Fruit fly (Drosophila melanogaster): ENCODE measurements around the gene CG3349.

CG3349 gene

DNA sequence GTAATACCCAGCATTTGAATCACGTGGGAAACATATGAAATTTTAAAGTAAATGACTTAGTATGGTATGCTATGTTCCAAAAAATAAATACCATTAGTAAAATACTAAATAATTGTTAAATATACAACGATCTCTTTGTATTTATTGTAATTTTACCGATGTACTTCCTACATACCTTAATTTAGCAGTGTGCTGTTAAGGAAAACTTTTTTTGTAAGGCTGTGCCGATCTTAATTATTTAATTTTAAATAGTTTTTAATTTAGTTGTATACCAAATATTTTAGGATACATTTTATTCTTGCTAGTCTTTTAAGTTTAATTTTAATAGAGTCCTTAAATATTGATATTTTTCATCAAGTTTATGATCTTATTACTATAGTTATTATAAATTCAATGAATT is 10.9 kb upstream of the CG3349 start:
- no peak for TF ChIP-seq noc (tag; optimal IDR thresholded peaks at IDR 0.05)

DNA sequence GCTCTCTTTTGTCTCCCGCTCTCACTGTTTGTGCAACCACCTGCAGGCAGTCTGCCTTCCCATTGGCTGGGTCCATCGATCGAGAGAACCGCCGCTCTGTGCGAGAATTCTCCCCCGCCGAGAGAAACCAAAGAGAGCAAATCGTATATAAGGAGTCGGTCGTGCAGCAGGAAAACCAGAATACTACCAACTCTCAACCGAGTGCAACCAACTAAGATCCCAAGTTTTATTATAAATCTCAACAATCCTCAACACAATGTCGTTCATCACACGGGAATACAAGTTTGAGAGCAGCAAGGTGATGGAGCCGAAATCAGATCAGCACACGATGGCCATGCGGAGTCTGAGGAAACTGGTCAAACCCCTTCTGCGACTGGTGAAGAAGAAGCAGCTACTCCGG is 10.2 kb upstream of the CG3349 start, which contains the start of gene Tom:
Gene Tom, plus strand, starts transcription at position 174 of the 400 bp plus-strand sequence.
- no peak for TF ChIP-seq noc (tag; optimal IDR thresholded peaks at IDR 0.05)

dm6 chr3L:14970213-14970612 is 9.2 kb upstream of the CG3349 start:
- TF ChIP-seq noc (tag; optimal IDR thresholded peaks at IDR 0.05), result no peak

DNA sequence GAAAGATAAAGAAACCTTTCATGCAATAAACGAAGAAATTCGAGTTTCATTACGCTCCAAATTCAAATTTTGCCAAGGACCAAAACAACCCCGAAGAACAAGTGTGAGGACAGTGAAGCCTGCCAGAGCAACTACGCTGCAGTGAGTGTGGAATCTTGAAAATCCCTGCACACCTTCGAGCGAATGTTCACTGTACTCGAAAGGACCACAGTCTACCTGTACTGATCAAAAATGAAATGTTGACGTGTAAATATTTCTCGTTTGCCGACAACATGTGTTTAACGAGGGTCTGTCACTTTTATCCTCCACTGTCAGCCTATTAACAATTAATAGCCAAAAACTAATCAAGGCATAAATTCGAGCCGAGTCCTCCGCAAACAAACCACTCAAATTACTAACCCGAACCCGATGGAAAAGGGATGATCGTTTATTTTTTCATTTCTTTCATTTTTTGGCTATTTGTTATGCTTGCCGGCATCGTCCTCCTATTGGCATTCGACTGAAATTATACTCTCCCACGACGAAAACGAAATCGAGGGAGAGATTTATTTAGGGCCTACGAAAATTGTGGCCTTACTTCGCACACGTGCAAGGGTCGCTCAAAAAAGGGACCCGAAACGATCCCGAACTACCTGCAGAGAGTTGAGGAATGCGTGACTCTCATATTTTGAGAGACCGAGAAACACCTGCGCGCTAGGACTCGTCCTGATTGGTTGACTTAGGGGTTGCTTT is 7.4 kb upstream of the CG3349 start:
- no peak for TF ChIP-seq noc (tag; optimal IDR thresholded peaks at IDR 0.05)

DNA sequence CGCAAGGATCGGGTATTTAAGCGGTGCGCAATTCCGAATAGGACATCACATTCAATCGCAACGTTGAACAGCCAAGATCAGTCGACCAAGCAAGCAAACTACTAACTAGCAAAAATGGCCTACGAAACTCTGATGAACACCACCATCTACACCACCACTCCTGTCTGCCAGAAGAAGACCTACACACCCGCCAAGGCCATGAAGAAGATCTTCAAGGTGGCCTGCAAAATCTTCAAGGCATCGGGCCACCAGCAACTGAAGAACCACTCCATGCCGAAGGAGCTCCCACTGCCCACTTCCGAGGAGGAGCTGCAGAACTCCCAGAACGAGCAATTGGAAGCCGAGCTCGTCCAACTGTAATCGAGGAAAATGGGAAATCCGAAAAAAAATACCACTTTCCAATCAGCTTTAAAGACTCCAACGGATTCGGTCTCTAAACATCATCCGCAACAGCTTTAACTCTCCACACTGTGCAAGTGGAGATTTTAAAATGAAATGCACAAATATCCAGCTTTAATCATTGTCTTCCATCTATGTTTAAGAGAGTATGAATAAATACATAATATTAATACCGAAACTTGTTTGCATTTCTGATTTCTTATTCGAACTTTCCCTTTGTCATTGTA is 6.7 kb upstream of the CG3349 start, which contains the start of gene Brd:
Gene Brd, plus strand, starts transcription at position 43 of the 626 bp plus-strand sequence.
- TF ChIP-seq noc (tag; optimal IDR thresholded peaks at IDR 0.05), result no peak

dm6 chr3L:14973251-14973625 is 6.2 kb upstream of the CG3349 start:
- no peak for TF ChIP-seq noc (tag; optimal IDR thresholded peaks at IDR 0.05)

dm6 chr3L:14974513-14974912 is 4.9 kb upstream of the CG3349 start, which contains the start of gene Ocho:
Gene Ocho (plus strand): TSS chr3L:14974848.
- no peak for TF ChIP-seq noc (tag; optimal IDR thresholded peaks at IDR 0.05)

- no peak for TF ChIP-seq noc (tag; optimal IDR thresholded peaks at IDR 0.05)
Measured at dm6 chr3L:14974952-14975351, 4.5 kb upstream of the CG3349 start.

DNA sequence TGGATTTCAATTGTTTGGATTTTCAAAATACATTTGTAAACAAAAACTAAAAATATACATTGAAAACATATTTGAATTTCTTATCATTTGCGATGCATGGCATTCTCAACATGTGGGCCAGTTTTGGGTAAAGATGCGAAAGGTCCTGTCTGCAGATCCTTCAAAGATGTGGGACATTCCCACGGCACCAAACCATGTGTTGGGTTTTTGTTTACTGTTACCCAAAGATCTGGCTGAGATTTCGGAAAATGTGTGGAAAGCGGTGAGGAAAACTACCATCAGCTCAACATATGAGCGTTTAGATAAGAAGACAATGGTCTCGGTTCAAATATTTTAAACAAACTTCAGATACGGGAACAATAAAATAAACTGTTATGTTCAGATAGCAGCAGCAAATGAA is 3.4 kb upstream of the CG3349 start:
- no peak for TF ChIP-seq noc (tag; optimal IDR thresholded peaks at IDR 0.05)

dm6 chr3L:14977536-14978495 is 1.6 kb upstream of the CG3349 start:
- no peak for TF ChIP-seq noc (tag; optimal IDR thresholded peaks at IDR 0.05)

DNA sequence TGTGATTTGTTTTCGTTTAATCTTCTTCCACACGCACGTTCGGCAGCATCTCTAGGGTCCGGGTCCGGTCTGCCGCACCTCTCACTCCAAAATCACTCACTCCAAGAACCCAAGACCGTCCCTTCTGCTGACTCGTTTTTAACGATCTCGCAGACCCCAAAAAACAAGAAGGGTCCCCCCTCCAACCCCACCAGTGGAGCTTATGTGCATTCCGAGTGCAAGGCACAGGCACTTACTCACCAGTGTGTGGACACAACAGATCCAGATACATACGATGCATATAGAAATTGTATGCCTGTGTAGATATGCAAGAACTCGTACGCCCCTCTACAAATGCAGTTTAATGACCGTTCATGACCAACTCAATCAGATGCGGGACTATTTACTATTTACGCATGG is 925 bp upstream of the CG3349 start:
- no peak for TF ChIP-seq noc (tag; optimal IDR thresholded peaks at IDR 0.05)

DNA sequence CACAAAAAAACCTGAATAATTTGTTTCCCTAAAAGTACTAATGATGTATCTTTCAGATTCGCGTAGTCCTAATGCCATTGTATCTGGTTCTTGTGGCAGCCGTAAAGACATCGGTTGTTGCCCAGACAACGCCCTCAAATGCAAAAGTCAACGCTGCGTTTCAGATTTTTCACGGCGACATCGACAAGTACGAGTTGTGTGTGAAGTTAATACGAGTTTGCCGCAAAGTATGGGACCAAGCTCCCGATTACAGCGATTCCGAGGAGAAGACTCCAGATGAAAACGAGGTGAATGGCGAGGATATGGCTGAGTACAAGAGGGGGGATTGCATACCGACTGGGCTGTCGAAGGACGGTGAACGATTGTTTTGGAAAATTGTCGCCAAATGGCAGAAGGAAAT is 618 bp downstream of the CG3349 start:
- no peak for TF ChIP-seq noc (tag; optimal IDR thresholded peaks at IDR 0.05)

- no peak for TF ChIP-seq noc (tag; optimal IDR thresholded peaks at IDR 0.05)
Measured at dm6 chr3L:14982675-14983084, 3.3 kb downstream of the CG3349 start, which contains the start of gene CG5114. Gene CG5114 (plus strand): TSS chr3L:14982835.

DNA sequence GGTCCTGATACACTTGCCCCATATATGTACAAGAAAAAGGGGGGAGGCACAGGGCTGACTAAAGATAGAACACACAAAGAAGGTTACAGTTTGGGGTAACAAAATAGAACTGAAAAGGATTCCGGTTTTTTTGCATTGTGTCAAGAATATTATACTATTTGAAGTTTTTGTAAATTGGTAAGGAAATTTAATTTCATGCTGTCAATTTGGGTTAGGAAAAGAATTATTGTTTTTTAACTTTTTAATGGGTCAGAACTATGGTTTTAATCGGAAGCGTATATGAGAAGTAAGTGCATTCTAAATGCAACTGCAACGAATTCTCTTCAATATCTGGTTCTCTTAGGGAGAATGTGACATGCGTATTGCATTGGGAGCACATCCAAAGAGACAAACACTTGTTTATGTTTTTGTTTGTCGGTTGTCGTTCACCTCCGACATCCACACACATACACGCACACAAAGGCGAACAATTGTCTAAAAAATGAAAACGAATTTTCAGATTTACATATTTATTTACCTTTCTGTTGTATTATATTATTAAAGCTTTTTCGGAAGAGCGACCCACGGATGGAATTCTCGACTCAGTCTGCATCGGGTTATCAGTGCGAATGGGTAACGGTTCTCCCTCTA is 5.2 kb downstream of the CG3349 start, which contains the start of gene mnd:
Gene mnd, plus strand, starts transcription at position 580 of the 630 bp plus-strand sequence.
- TF ChIP-seq noc (tag; optimal IDR thresholded peaks at IDR 0.05), result no peak

dm6 chr3L:14986340-14986916 is 7.0 kb downstream of the CG3349 start:
- no peak for TF ChIP-seq noc (tag; optimal IDR thresholded peaks at IDR 0.05)
